Worm (Caenorhabditis elegans) whole organism, mixed stage, embryonic: Measurements from ENCODE around the gene fbxa-131.

Experiments
- ham-2 ChIP-seq: fragments of 200-800 bp; sonication (Bioruptor generic); optimal IDR thresholded peaks from 2 replicates; lab custom pipeline; 2018; ENCODE audit warnings: mild to moderate bottlenecking, missing genetic modification characterization, missing compliant biosample characterization
- lin-13 ChIP-seq: fragments of 150-350 bp; optimal IDR thresholded peaks from 2 replicates; lab custom pipeline; 2014; ENCODE audit warnings: missing biosample characterization, missing genetic modification characterization

DNA sequence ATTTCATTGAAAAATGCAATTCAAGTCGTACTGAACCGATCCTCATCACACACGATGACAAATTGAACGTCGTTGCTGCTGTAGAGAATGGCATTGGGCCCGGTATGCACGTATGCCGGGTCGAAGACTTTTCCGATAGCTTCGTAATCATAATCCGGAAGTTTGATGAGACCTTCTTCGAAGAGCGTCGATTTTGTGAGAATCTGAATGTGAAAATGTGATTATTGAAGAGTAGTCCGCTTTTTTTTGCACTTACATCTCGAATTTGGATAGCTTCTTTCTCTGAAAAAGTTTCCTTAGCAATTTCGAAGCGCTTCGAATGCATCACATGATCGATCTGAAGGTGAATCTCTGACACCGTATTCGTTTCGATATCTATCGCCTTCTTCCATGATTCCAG, 39.0 kb downstream of the fbxa-131 start, which contains the start of gene fbxa-118:
- no peak for TF ChIP-seq lin-13 (tag; lab: Kevin White, UChicago)
- TF ChIP-seq ham-2 (GFP tag; lab: Kevin White, UChicago), result no peak
